Fruit fly (Drosophila melanogaster) whole organism, prepupa: Measurements from ENCODE around the gene CG42819.

Experiments used
- Blimp-1 ChIP-seq: fragments of 200-800 bp; sonication (Bioruptor generic); optimal IDR thresholded peaks from 3 replicates; lab custom pipeline; 2017; ENCODE audit warnings: missing biosample characterization, missing genetic modification characterization, mild to moderate bottlenecking, moderate library complexity, missing genetic modification reagents
- CG10631 ChIP-seq: fragments of 200-800 bp; sonication (Bioruptor generic); optimal IDR thresholded peaks from 2 replicates; lab custom pipeline; 2016; ENCODE audit warnings: missing biosample characterization, missing genetic modification characterization
- CG10669 ChIP-seq: fragments of 200-800 bp; sonication (Bioruptor generic); optimal IDR thresholded peaks from 3 replicates; lab custom pipeline; 2018; ENCODE audit warnings: missing biosample characterization, mild to moderate bottlenecking, missing genetic modification characterization, moderate library complexity
- CG11294 ChIP-seq: fragments of 200-800 bp; sonication (Bioruptor generic); IDR thresholded peaks from 2 replicates; pipeline ENCODE4 v1.3.6; 2022; ENCODE audit warnings: missing biosample characterization, missing genetic modification characterization
- CG15336 ChIP-seq: fragments of 200-800 bp; sonication (Bioruptor generic); IDR thresholded peaks from 2 replicates; pipeline ENCODE4 v1.3.6; 2022; ENCODE audit warnings: missing biosample characterization, missing genetic modification characterization
- CG1621 ChIP-seq: fragments of 200-800 bp; sonication (Bioruptor generic); optimal IDR thresholded peaks from 3 replicates; lab custom pipeline; 2018; ENCODE audit warnings: missing biosample characterization, mild to moderate bottlenecking, missing genetic modification characterization
- CG16779 ChIP-seq: fragments of 200-800 bp; sonication (Bioruptor generic); optimal IDR thresholded peaks from 3 replicates; lab custom pipeline; 2017; ENCODE audit warnings: missing biosample characterization, mild to moderate bottlenecking, missing genetic modification characterization
- CG3032 ChIP-seq: fragments of 200-800 bp; optimal IDR thresholded peaks from 2 replicates; lab custom pipeline; 2019; ENCODE audit warnings: missing biosample characterization, mild to moderate bottlenecking, missing genetic modification characterization, moderate library complexity
- CG6163 ChIP-seq: fragments of 200-800 bp; sonication (Bioruptor generic); IDR thresholded peaks from 3 replicates; pipeline ENCODE4 v1.3.6; 2022; ENCODE audit warnings: missing biosample characterization, missing genetic modification characterization
- CG6276 ChIP-seq: fragments of 200-800 bp; sonication (Bioruptor generic); optimal IDR thresholded peaks from 2 replicates; lab custom pipeline; 2017; ENCODE audit warnings: missing biosample characterization, mild to moderate bottlenecking, missing genetic modification characterization
- CG6792 ChIP-seq: fragments of 200-800 bp; sonication (Bioruptor generic); optimal IDR thresholded peaks from 3 replicates; lab custom pipeline; 2016; ENCODE audit warnings: missing biosample characterization, missing genetic modification characterization
- CG6808 ChIP-seq: fragments of 200-800 bp; sonication (Bioruptor generic); optimal IDR thresholded peaks from 3 replicates; lab custom pipeline; 2017; ENCODE audit warnings: missing biosample characterization, missing genetic modification characterization, mild to moderate bottlenecking, moderate library complexity, missing genetic modification reagents
- CG6854 ChIP-seq: fragments of 200-800 bp; sonication (Bioruptor generic); optimal IDR thresholded peaks from 2 replicates; lab custom pipeline; 2017; ENCODE audit warnings: missing biosample characterization, mild to moderate bottlenecking, missing genetic modification characterization
- Eip78C ChIP-seq: fragments of 200-800 bp; sonication (Bioruptor generic); peaks from one replicate; lab custom pipeline; 2016; ENCODE audit warnings: missing biosample characterization, missing genetic modification characterization
- Ets21C ChIP-seq: fragments of 200-800 bp; sonication (Bioruptor generic); optimal IDR thresholded peaks from 3 replicates; lab custom pipeline; 2016; ENCODE audit warnings: missing biosample characterization, missing genetic modification characterization
- Hr38 ChIP-seq: sonication (Bioruptor generic); optimal IDR thresholded peaks from 2 replicates; lab custom pipeline; 2016; ENCODE audit warnings: missing biosample characterization, missing genetic modification characterization
- Hr39 ChIP-seq: fragments of 200-800 bp; sonication (Bioruptor generic); optimal IDR thresholded peaks from 2 replicates; lab custom pipeline; 2016; ENCODE audit warnings: missing biosample characterization, missing genetic modification characterization
- Lpt ChIP-seq: fragments of 200-800 bp; sonication (Bioruptor generic); optimal IDR thresholded peaks from 3 replicates; lab custom pipeline; 2016; ENCODE audit warnings: missing biosample characterization, missing genetic modification characterization
- Met ChIP-seq: fragments of 200-800 bp; sonication (Bioruptor generic); optimal IDR thresholded peaks from 3 replicates; lab custom pipeline; 2016; ENCODE audit warnings: missing biosample characterization, missing genetic modification characterization
- OdsH ChIP-seq: fragments of 200-800 bp; sonication (Bioruptor generic); optimal IDR thresholded peaks from 3 replicates; lab custom pipeline; 2016; ENCODE audit warnings: missing biosample characterization, missing genetic modification characterization
- Sox15 ChIP-seq: fragments of 200-800 bp; sonication (Bioruptor generic); optimal IDR thresholded peaks from 3 replicates; lab custom pipeline; 2016; ENCODE audit warnings: missing biosample characterization, missing genetic modification characterization
- achi ChIP-seq: fragments of 200-800 bp; sonication (Bioruptor generic); optimal IDR thresholded peaks from 3 replicates; lab custom pipeline; 2016; ENCODE audit warnings: missing biosample characterization, missing genetic modification characterization
- acj6 ChIP-seq: fragments of 200-800 bp; sonication (Bioruptor generic); optimal IDR thresholded peaks from 3 replicates; lab custom pipeline; 2016; ENCODE audit warnings: missing biosample characterization, missing genetic modification characterization
- cyc ChIP-seq: fragments of 200-800 bp; sonication (Bioruptor generic); optimal IDR thresholded peaks from 3 replicates; lab custom pipeline; 2016; ENCODE audit warnings: missing biosample characterization, missing genetic modification characterization
- dac ChIP-seq: fragments of 200-800 bp; sonication (Bioruptor generic); optimal IDR thresholded peaks from 2 replicates; lab custom pipeline; 2017; ENCODE audit warnings: missing biosample characterization, mild to moderate bottlenecking, missing genetic modification characterization
- dsx ChIP-seq: fragments of 200-800 bp; optimal IDR thresholded peaks from 3 replicates; lab custom pipeline; 2019; ENCODE audit warnings: missing biosample characterization, mild to moderate bottlenecking, missing genetic modification characterization, moderate library complexity; ENCODE audit not compliant: poor library complexity, severe bottlenecking
- eg ChIP-seq: fragments of 200-800 bp; sonication (Bioruptor generic); IDR thresholded peaks from 3 replicates; pipeline ENCODE4 v1.3.6; 2022; ENCODE audit warnings: missing biosample characterization, missing genetic modification characterization
- fkh ChIP-seq: fragments of 200-800 bp; sonication (Bioruptor generic); optimal IDR thresholded peaks from 3 replicates; lab custom pipeline; 2017; ENCODE audit warnings: missing biosample characterization, mild to moderate bottlenecking, missing genetic modification characterization, moderate library complexity
- net ChIP-seq: fragments of 200-800 bp; sonication (Bioruptor generic); optimal IDR thresholded peaks from 3 replicates; lab custom pipeline; 2016; ENCODE audit warnings: missing biosample characterization, missing genetic modification characterization
- pdm3 ChIP-seq: fragments of 200-800 bp; sonication (Bioruptor generic); optimal IDR thresholded peaks from 3 replicates; lab custom pipeline; 2016; ENCODE audit warnings: missing biosample characterization, missing genetic modification characterization
- spab ChIP-seq: fragments of 200-800 bp; sonication (Bioruptor generic); optimal IDR thresholded peaks from 2 replicates; lab custom pipeline; 2017; ENCODE audit warnings: missing biosample characterization, mild to moderate bottlenecking, missing genetic modification characterization, missing genetic modification reagents
- svp ChIP-seq: fragments of 200-800 bp; sonication (Bioruptor generic); peaks from one replicate; lab custom pipeline; 2016; ENCODE audit warnings: missing biosample characterization, missing genetic modification characterization
- topi ChIP-seq: fragments of 200-800 bp; sonication (Bioruptor generic); optimal IDR thresholded peaks from 3 replicates; lab custom pipeline; 2016; ENCODE audit warnings: missing biosample characterization, missing genetic modification characterization

Gene CG42819

DNA sequence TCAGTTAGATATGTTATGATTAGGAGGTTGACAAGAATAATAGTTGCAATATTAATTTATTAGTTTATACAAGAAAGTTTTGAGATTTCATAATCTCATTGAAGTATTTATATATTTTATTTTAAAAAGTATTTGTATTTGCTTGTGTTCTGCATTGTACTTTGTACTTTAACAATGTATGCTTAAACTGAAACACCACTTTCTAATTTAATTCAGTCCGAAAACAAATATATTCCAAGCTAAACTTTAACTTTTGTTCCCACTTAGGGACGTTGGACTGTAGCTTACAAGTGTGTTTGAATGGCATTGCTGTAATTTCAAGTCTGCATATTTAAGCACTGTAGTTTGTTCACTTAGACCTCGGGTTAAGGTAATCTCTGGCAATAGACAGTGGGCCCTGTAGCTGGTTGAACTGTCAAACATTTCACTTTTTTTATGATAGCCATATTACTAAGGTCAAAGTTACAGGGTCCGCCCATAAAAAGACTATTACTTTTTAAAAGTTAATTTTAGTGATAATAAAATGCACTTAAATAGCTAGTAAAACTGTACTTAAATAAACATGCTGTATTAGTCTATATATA lies 17.7 kb downstream of the CG42819 start (continued):
- TF ChIP-seq cyc (no peak), Ets21C (GFP tag; lab: Kevin White, UChicago) (no peak), Blimp-1 (GFP tag; lab: Kevin White, UChicago) (no peak), CG6792 (GFP tag; lab: Kevin White, UChicago) (no peak), OdsH (peak; percentile 16), CG6808 (GFP tag; lab: Kevin White, UChicago) (no peak), dac (no peak), achi (GFP tag; lab: Kevin White, UChicago) (peak; percentile 39), Hr38 (GFP tag; lab: Kevin White, UChicago) (no peak), CG6276 (GFP tag; lab: Kevin White, UChicago) (peak; percentile 14), Met (GFP tag; lab: Kevin White, UChicago) (no peak), CG10669 (no peak), svp (GFP tag; lab: Kevin White, UChicago) (no peak), pdm3 (GFP tag; lab: Kevin White, UChicago) (no peak), CG10631 (GFP tag; lab: Kevin White, UChicago) (no peak)

DNA sequence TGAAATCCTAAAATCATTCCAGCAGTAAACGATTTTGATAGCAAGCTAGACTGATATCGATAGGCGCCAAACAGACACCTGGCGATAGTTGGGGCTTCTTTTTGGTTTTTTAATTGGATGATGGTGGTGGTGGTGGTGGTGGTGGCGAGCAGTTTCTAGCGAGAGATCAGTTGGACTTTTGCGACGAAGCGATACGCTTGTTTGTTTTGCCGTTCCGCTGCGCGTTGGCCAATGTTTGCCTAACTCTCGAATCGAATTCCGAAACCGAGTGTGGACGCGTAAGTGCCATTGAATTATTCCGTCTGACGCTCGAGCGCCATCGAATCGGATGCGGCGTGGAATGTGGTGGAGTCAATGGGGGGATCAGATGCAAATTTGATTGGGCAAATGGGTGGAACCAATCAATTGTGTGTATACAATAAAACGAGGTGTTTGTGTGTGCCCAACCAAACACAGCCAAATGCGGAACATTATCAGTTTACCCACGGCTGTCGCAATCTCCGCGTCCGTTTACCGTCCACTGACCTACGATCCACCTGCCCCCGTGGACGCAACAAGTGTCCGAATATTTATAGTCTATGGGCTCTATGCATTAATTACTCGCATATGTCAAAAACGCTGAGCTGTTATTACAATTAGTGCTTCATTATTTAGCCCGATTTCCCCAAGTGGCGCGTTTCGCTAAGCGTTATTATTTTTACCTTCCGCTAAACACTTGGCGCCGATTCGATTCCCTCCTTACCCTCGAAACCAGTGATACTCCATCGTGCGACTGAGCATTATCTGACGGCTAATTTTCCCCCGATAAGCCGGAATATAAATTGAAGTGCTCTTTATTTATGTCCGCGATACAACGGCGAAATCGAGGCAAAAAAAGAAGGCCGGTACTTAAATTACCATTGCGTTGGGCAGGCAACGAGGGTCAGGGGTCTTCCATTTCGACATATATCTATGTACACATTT lies 18.5 kb downstream of the CG42819 start, which contains the start of gene CG17292:
CG17292 (plus strand) TSS at position 91 of the 963 bp plus-strand sequence.
- TF ChIP-seq topi (peak; percentile 6), CG6792 (GFP tag; lab: Kevin White, UChicago) (peak; percentile 13), CG6854 (no peak), CG6163 (GFP tag; lab: Robert Waterston, UW) (peak; percentile 47; the same call in 1 of the 3 replicates), Hr39 (GFP tag; lab: Kevin White, UChicago) (no peak), eg (GFP tag; lab: Robert Waterston, UW) (peak; percentile 71; the same call in 2 of the 3 replicates), dsx (GFP tag; lab: Kevin White, UChicago) (no peak), CG16779 (tag; lab: Kevin White, UChicago) (peak; percentile 46), net (GFP tag; lab: Kevin White, UChicago) (no peak), spab (GFP tag; lab: Kevin White, UChicago) (no peak), Met (GFP tag; lab: Kevin White, UChicago) (peak; percentile 9), CG1621 (tag; lab: Kevin White, UChicago) (peak; percentile 47), CG3032 (tag; lab: Kevin White, UChicago) (peak; percentile 21), Sox15 (GFP tag; lab: Kevin White, UChicago) (no peak), CG15336 (GFP tag; lab: Robert Waterston, UW) (peak; percentile 43; the same call in 1 of the 2 replicates), Lpt (GFP tag; lab: Kevin White, UChicago) (peak; percentile 38), CG11294 (GFP tag; lab: Robert Waterston, UW) (no peak), fkh (peak; percentile 90), Hr38 (GFP tag; lab: Kevin White, UChicago) (no peak), svp (GFP tag; lab: Kevin White, UChicago) (peak; percentile 96), Eip78C (GFP tag; lab: Kevin White, UChicago) (peak; percentile 58), acj6 (no peak), achi (GFP tag; lab: Kevin White, UChicago) (peak; percentile 35), CG6276 (GFP tag; lab: Kevin White, UChicago) (peak; percentile 16)
